Worm (Caenorhabditis elegans) whole organism, early embryonic: ENCODE data around the gene Y59A8B.24.
A peak's percentile ranks its signal among the peaks of the same experiment; 100 is the strongest.
"Not testable (repeated sequence)": the region's sequence is repeated elsewhere in the genome, so short reads cannot be mapped to it uniquely, and the experiment has no call there.

Source experiments
- B0310.2 ChIP-seq: sonication (generic microtip); optimal IDR thresholded peaks from 2 replicates; lab custom pipeline; 2016; ENCODE audit warnings: mild to moderate bottlenecking, missing genetic modification characterization, missing compliant biosample characterization
- F13C5.2 ChIP-seq: sonication (generic microtip); optimal IDR thresholded peaks from 2 replicates; lab custom pipeline; 2017; ENCODE audit warnings: mild to moderate bottlenecking, missing genetic modification characterization, inconsistent platforms, missing compliant biosample characterization
- aly-1 ChIP-seq: sonication (generic microtip); optimal IDR thresholded peaks from 2 replicates; lab custom pipeline; 2016; ENCODE audit warnings: missing genetic modification characterization, missing compliant biosample characterization
- ama-1 ChIP-seq: fragments of 150-350 bp; optimal IDR thresholded peaks from 2 replicates; lab custom pipeline; 2014
- ceh-13 ChIP-seq: fragments of 200-800 bp; sonication (Bioruptor generic); optimal IDR thresholded peaks from 2 replicates; lab custom pipeline; 2018; ENCODE audit warnings: mild to moderate bottlenecking, missing genetic modification characterization, missing compliant biosample characterization
- ceh-36 ChIP-seq: sonication (generic microtip); optimal IDR thresholded peaks from 2 replicates; lab custom pipeline; 2016; ENCODE audit warnings: missing genetic modification characterization, inconsistent platforms, missing compliant biosample characterization
- ets-7 ChIP-seq: sonication (generic microtip); optimal IDR thresholded peaks from 2 replicates; lab custom pipeline; 2016; ENCODE audit warnings: missing genotype, missing genetic modification characterization, missing compliant biosample characterization
- flt-1 ChIP-seq: fragments of 200-800 bp; sonication (Bioruptor generic); IDR thresholded peaks from 2 replicates; pipeline ENCODE4 v1.3.6; 2022; ENCODE audit warnings: missing genetic modification characterization, missing compliant biosample characterization
- hmbx-1 ChIP-seq: sonication (generic microtip); optimal IDR thresholded peaks from 2 replicates; lab custom pipeline; 2016; ENCODE audit warnings: mild to moderate bottlenecking, missing genetic modification characterization, missing compliant biosample characterization
- hmg-4 ChIP-seq: fragments of 200-800 bp; sonication (Bioruptor generic); optimal IDR thresholded peaks from 2 replicates; lab custom pipeline; 2018; ENCODE audit warnings: mild to moderate bottlenecking, missing genetic modification characterization, missing compliant biosample characterization
- hnd-1 ChIP-seq: sonication (generic microtip); optimal IDR thresholded peaks from 2 replicates; lab custom pipeline; 2016; ENCODE audit warnings: missing genetic modification characterization, missing compliant biosample characterization
- pes-1 ChIP-seq: fragments of 200-800 bp; sonication (Bioruptor generic); IDR thresholded peaks from 2 replicates; pipeline ENCODE4 v1.3.6; 2022; ENCODE audit warnings: missing genetic modification reagents, missing genetic modification characterization, missing compliant biosample characterization
- scrt-1 ChIP-seq: fragments of 200-800 bp; sonication (Bioruptor generic); IDR thresholded peaks from 2 replicates; pipeline ENCODE4 v1.3.6; 2022; ENCODE audit warnings: missing genetic modification characterization, missing compliant biosample characterization
- sea-1 ChIP-seq: fragments of 200-800 bp; sonication (Bioruptor generic); conservative IDR thresholded peaks from 2 replicates; pipeline ENCODE4 v1.3.6; 2022; ENCODE audit warnings: missing genetic modification characterization, missing compliant biosample characterization
- tbx-11 ChIP-seq: fragments of 200-800 bp; sonication (Bioruptor generic); IDR thresholded peaks from 2 replicates; pipeline ENCODE4 v1.3.6; 2022; ENCODE audit warnings: missing genetic modification characterization, missing compliant biosample characterization
- tbx-37 ChIP-seq: fragments of 200-800 bp; sonication (Bioruptor generic); conservative IDR thresholded peaks from 2 replicates; pipeline ENCODE4 v1.3.6; 2022; ENCODE audit warnings: missing genetic modification reagents, missing genetic modification characterization, missing compliant biosample characterization
- tra-4 ChIP-seq: sonication (generic microtip); optimal IDR thresholded peaks from 2 replicates; lab custom pipeline; 2017; ENCODE audit warnings: missing genetic modification characterization, missing compliant biosample characterization

Gene Y59A8B.24

ce11 chrV:17951172-17951999 lies at the start of gene Y59A8B.24:
Y59A8B.24 (plus strand) TSS chrV:17951949.
- peak; percentile 37; the same call in 1 of the 2 replicates for TF ChIP-seq flt-1 (GFP tag; lab: Robert Waterston, UW)
- no peak for TF ChIP-seq B0310.2 (tag; lab: Kevin White, UChicago)
- TF ChIP-seq sea-1 (GFP tag; lab: Robert Waterston, UW) = peak; percentile 60; the same call in 1 of the 2 replicates
- peak; percentile 81 for TF ChIP-seq F13C5.2 (tag; lab: Kevin White, UChicago)
- TF ChIP-seq ama-1 (lab: Kevin White, UChicago) = no peak
- peak; percentile 57; the same call in 1 of the 2 replicates for TF ChIP-seq scrt-1
- peak; percentile 78 for TF ChIP-seq hmg-4
- peak; percentile 78 for TF ChIP-seq aly-1 (tag; lab: Kevin White, UChicago)
- TF ChIP-seq hnd-1 = no peak
- 0 out of 2 replicates have a peak, but pooled peaks have one; percentile 7 for TF ChIP-seq pes-1 (GFP tag; lab: Robert Waterston, UW)

DNA sequence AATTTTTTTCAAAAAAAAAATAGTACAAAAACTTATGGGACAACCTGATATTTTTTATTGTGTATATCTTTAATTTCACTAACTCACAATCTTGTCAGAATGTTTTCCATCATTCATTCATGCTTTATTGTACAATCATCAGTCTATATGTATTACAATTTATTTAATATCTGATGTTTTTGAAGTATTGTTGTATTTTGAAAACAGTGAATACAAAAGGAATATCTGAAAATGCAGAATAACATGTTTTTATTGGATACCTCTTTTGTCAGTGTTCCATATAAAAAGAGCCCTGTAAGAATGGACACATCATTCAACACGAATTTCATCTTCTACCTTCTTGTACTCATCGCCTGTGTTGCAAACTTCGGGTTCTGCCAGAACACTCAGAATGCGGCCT lies 47.9 kb upstream of the Y59A8B.24 start, which contains the start of gene C06H5.14:
Gene C06H5.14, plus strand, starts transcription at position 301 of the 400 bp plus-strand sequence.
- not testable (repeated sequence) for TF ChIP-seq F13C5.2 (tag; lab: Kevin White, UChicago); B0310.2 (tag; lab: Kevin White, UChicago); tbx-11 (GFP tag; lab: Robert Waterston, UW)

DNA sequence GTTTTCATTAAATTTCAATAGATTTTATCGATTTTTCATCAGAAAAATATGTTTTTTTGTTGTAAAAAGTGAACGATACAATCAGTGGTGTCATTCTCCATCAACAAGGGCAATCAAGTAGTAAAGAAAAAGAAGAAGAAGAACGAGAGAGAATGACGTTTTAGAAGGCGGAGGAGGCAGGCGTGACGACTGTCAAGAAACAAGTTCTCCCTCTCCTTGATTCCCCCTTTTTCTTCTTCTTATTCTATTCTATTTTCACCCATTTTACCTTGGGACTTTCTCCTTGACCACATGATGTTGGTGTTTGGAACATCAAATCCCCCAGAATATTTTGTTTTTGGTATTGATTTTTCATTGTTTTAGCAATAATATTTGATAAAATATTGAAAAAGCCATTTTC lies 46.0 kb upstream of the Y59A8B.24 start:
- TF ChIP-seq tra-4 (tag; lab: Kevin White, UChicago) = no peak
- no peak for TF ChIP-seq hmbx-1 (tag; lab: Kevin White, UChicago)
- no peak for TF ChIP-seq ceh-36 (tag; lab: Kevin White, UChicago)
- no peak for TF ChIP-seq ceh-13 (GFP tag; lab: Kevin White, UChicago)
- no peak for TF ChIP-seq ama-1 (lab: Kevin White, UChicago)
- TF ChIP-seq aly-1 (tag; lab: Kevin White, UChicago) = no peak

- TF ChIP-seq ama-1 (lab: Kevin White, UChicago) = no peak
- TF ChIP-seq sea-1 (GFP tag; lab: Robert Waterston, UW) = no peak
- TF ChIP-seq tbx-11 (GFP tag; lab: Robert Waterston, UW) = no peak
- no peak for TF ChIP-seq scrt-1
- no peak for TF ChIP-seq ets-7 (tag; lab: Kevin White, UChicago)
- TF ChIP-seq F13C5.2 (tag; lab: Kevin White, UChicago) = no peak
- no peak for TF ChIP-seq ceh-13 (GFP tag; lab: Kevin White, UChicago)
Measured at ce11 chrV:17910019-17910418, 41.7 kb upstream of the Y59A8B.24 start, which contains the start of gene dcar-1. dcar-1 (plus strand) TSS chrV:17910319.

ce11 chrV:17918726-17919125 lies 33.0 kb upstream of the Y59A8B.24 start, which contains the start of gene C06H5.8:
C06H5.8 (plus strand) TSS chrV:17919026.
- TF ChIP-seq F13C5.2 (tag; lab: Kevin White, UChicago) = no peak
- TF ChIP-seq sea-1 (GFP tag; lab: Robert Waterston, UW) = no peak
- no peak for TF ChIP-seq scrt-1
- TF ChIP-seq aly-1 (tag; lab: Kevin White, UChicago) = no peak
- no peak for TF ChIP-seq ama-1 (lab: Kevin White, UChicago)
- no peak for TF ChIP-seq ceh-36 (tag; lab: Kevin White, UChicago)
- TF ChIP-seq hnd-1 = no peak
- no peak for TF ChIP-seq ceh-13 (GFP tag; lab: Kevin White, UChicago)
- no peak for TF ChIP-seq tbx-11 (GFP tag; lab: Robert Waterston, UW)
- TF ChIP-seq B0310.2 (tag; lab: Kevin White, UChicago) = no peak

DNA sequence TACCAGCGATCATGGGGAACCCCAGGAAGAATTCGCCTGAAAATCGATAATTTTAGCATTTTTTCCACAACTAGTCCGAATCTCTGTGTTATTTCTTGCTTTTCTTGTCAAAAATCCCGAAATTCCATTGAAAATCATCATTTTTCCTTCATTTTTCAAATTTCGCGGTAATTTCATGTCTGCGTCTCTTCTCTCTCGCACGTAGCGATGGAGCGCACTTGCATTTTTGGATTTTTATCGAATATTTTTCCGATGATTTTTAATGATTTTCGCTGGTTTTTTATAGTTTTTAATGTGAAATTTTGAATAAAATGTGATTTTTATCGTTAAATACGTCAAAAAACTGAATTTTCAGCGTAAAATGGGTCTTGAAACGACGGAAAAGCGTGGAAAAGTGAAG lies 30.3 kb upstream of the Y59A8B.24 start, which contains the start of gene E01B7.2:
Gene E01B7.2, plus strand, starts transcription at position 350 of the 400 bp plus-strand sequence.
- TF ChIP-seq F13C5.2 (tag; lab: Kevin White, UChicago) = peak; percentile 50
- no peak for TF ChIP-seq pes-1 (GFP tag; lab: Robert Waterston, UW)

DNA sequence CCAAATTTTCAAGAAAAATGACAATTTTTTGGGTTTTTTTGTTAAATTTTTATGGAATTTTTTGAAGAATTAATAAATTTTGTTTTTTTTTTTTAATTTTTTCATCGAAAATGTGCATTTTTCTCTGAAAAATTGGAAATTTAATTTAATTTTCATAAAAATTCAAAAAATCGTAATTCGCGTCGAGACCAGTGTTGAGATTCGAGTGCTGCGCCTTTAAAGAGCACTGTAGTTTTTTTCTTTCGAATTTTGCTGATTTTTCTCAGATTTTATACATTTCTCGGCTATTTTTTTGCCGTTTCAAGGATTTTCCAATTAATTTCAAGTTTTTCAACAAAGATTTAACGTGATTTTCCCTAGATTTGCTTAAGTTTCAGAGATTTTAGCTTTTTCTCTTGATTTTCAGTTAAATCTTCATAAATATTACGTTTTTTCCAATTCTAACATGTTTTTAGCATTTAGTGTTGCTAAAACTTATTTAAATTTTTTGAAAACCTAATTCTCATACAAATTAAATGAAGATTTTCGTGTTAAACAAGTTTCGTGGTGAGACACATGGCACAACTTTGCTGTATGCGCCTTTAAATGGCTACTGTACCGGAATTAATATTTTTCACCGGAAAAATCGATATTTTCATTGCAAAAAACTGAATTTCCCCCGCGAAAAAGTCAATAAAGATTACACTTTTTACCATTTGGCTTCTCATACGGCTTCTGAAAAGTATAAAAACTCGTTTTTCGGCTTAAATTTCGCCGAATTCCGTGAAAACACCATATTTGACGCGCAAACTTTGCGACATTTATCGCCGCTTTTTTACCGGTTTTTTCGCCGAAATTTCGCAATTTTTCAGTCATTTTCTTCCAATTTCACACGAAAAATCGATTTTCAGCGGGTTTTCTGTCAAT lies 27.4 kb upstream of the Y59A8B.24 start, which contains the start of gene usp-50:
Gene usp-50, plus strand, starts transcription at position 822 of the 906 bp plus-strand sequence.
- not testable (repeated sequence) for TF ChIP-seq pes-1 (GFP tag; lab: Robert Waterston, UW); ceh-13 (GFP tag; lab: Kevin White, UChicago); hmg-4

ce11 chrV:17928128-17928527 lies 23.6 kb upstream of the Y59A8B.24 start:
- TF ChIP-seq tbx-37 (GFP tag; lab: Robert Waterston, UW) = no peak
- no peak for TF ChIP-seq hmbx-1 (tag; lab: Kevin White, UChicago)
- no peak for TF ChIP-seq hmg-4
- no peak for TF ChIP-seq scrt-1
- TF ChIP-seq sea-1 (GFP tag; lab: Robert Waterston, UW) = no peak
- no peak for TF ChIP-seq pes-1 (GFP tag; lab: Robert Waterston, UW)
- no peak for TF ChIP-seq tbx-11 (GFP tag; lab: Robert Waterston, UW)
- TF ChIP-seq flt-1 (GFP tag; lab: Robert Waterston, UW) = no peak
- no peak for TF ChIP-seq ceh-36 (tag; lab: Kevin White, UChicago)
- TF ChIP-seq F13C5.2 (tag; lab: Kevin White, UChicago) = no peak
- no peak for TF ChIP-seq ama-1 (lab: Kevin White, UChicago)
- no peak for TF ChIP-seq hnd-1
- TF ChIP-seq tra-4 (tag; lab: Kevin White, UChicago) = no peak
- no peak for TF ChIP-seq ceh-13 (GFP tag; lab: Kevin White, UChicago)
- TF ChIP-seq ets-7 (tag; lab: Kevin White, UChicago) = no peak
- TF ChIP-seq B0310.2 (tag; lab: Kevin White, UChicago) = no peak
